Worm (Caenorhabditis elegans) whole organism, young adult: ENCODE results near the gene cyp-13B2.

ENCODE experiments used
- B0035.1 ChIP-seq: sonication (generic microtip); optimal IDR thresholded peaks from 2 replicates; lab custom pipeline; 2016; ENCODE audit warnings: missing genetic modification characterization, mild to moderate bottlenecking, missing compliant biosample characterization, missing genotype, missing genetic modification reagents
- Y67H2A.10 ChIP-seq: fragments of 200-800 bp; sonication (Bioruptor generic); conservative IDR thresholded peaks from 2 replicates; pipeline ENCODE4 v1.3.6; 2022; ENCODE audit warnings: missing genetic modification reagents, missing genetic modification characterization, missing compliant biosample characterization
- ZK185.1 ChIP-seq: sonication (generic microtip); optimal IDR thresholded peaks from 2 replicates; lab custom pipeline; 2016; ENCODE audit warnings: mild to moderate bottlenecking, missing genetic modification characterization, missing compliant biosample characterization; ENCODE audit not compliant: poor library complexity, severe bottlenecking
- akir-1 ChIP-seq: fragments of 200-800 bp; sonication (Bioruptor generic); optimal IDR thresholded peaks from 2 replicates; lab custom pipeline; 2018; ENCODE audit warnings: mild to moderate bottlenecking, missing genetic modification characterization, moderate library complexity, missing compliant biosample characterization
- ama-1 ChIP-seq, 3 experiments: fragments of 150-350 bp in 1 of 3; sonication (generic microtip) in 2 of 3; optimal IDR thresholded peaks; 2 replicates each; lab custom pipeline; 2014 to 2018; ENCODE audit warnings: missing biosample characterization in 2 of 3, missing genetic modification characterization in 2 of 3, missing genetic modification reagents in 2 of 3
- let-607 ChIP-seq, 2 experiments: fragments of 200-800 bp in 1 of 2; sonication (Bioruptor generic) in 1 of 2; sonication (generic microtip) in 1 of 2; optimal IDR thresholded peaks; 2 replicates each; lab custom pipeline; 2016 to 2018; ENCODE audit warnings: mild to moderate bottlenecking in 2 of 2, missing compliant biosample characterization in 2 of 2, missing genetic modification characterization in 2 of 2, moderate library complexity in 2 of 2, missing genotype in 1 of 2
- rec-8 ChIP-seq, 2 experiments: sonication (generic microtip); optimal IDR thresholded peaks; 2 replicates each; lab custom pipeline; 2016; ENCODE audit warnings: mild to moderate bottlenecking in 2 of 2, missing genetic modification characterization in 2 of 2, missing genetic modification reagents in 2 of 2, missing genotype in 2 of 2, missing biosample characterization in 1 of 2, missing compliant biosample characterization in 1 of 2, moderate library complexity in 1 of 2
- unc-62 ChIP-seq: fragments of 150-350 bp; optimal IDR thresholded peaks from 2 replicates; lab custom pipeline; 2014; ENCODE audit warnings: missing biosample characterization, missing genetic modification reagents, missing genetic modification characterization

ce11 chrX:14247436-14248103 lies 22.2 kb downstream of the cyp-13B2 start, which contains the start of gene K04C1.5:
- no peak for TF ChIP-seq Y67H2A.10 (GFP tag; lab: Robert Waterston, UW)
- TF ChIP-seq let-607 (tag; optimal IDR thresholded peaks at IDR 0.05; lab: Kevin White, UChicago): no peak
- TF ChIP-seq akir-1 (GFP tag; lab: Kevin White, UChicago): no peak
- no peak for TF ChIP-seq rec-8 (tag; optimal IDR thresholded peaks at IDR 0.05; lab: Kevin White, UChicago)
- no peak for TF ChIP-seq unc-62 (GFP tag; lab: Kevin White, UChicago)
- no peak for TF ChIP-seq B0035.1 (tag; lab: Kevin White, UChicago)
- TF ChIP-seq ama-1 (optimal IDR thresholded peaks at IDR 0.05; lab: Kevin White, UChicago): no peak
- TF ChIP-seq ama-1 (GFP tag; optimal IDR thresholded peaks at IDR 0.05; lab: Kevin White, UChicago): no peak
- no peak for TF ChIP-seq ZK185.1 (tag; lab: Kevin White, UChicago)
